Worm (Caenorhabditis elegans) whole organism, L4 larva: Measurements from ENCODE around the gene Y113G7B.15.
A peak's percentile ranks its signal among the peaks of the same experiment; 100 is the strongest.

Experiments used
- D1046.2 ChIP-seq: fragments of 200-800 bp; sonication (Bioruptor generic); IDR thresholded peaks from 2 replicates; pipeline ENCODE4 v1.3.6; 2022; ENCODE audit warnings: missing genetic modification characterization, missing compliant biosample characterization
- ceh-62 ChIP-seq: sonication (generic microtip); optimal IDR thresholded peaks from 2 replicates; lab custom pipeline; 2017; ENCODE audit warnings: missing biosample characterization, missing genetic modification characterization
- cey-2 ChIP-seq: sonication (generic microtip); optimal IDR thresholded peaks from 3 replicates; lab custom pipeline; 2017; ENCODE audit warnings: missing genetic modification characterization, mild to moderate bottlenecking, missing compliant biosample characterization, antibody characterized with exemption, borderline replicate concordance; ENCODE audit not compliant: insufficient read depth
- daf-12 ChIP-seq: fragments of 150-350 bp; optimal IDR thresholded peaks from 2 replicates; lab custom pipeline; 2014; ENCODE audit warnings: missing biosample characterization, missing genetic modification reagents, missing genetic modification characterization
- dmd-8 ChIP-seq: fragments of 200-800 bp; sonication (Bioruptor generic); IDR thresholded peaks from 2 replicates; pipeline ENCODE4 v1.3.6; 2022; ENCODE audit warnings: missing genetic modification characterization, missing compliant biosample characterization
- dmd-9 ChIP-seq: fragments of 200-800 bp; sonication (Bioruptor generic); IDR thresholded peaks from 2 replicates; pipeline ENCODE4 v1.3.6; 2022; ENCODE audit warnings: missing genetic modification reagents, missing genetic modification characterization, missing compliant biosample characterization
- egl-27 ChIP-seq: sonication (generic microtip); optimal IDR thresholded peaks from 3 replicates; lab custom pipeline; 2017; ENCODE audit warnings: missing biosample characterization, missing genetic modification reagents, missing genetic modification characterization
- hif-1 ChIP-seq, 2 experiments: sonication (generic microtip); optimal IDR thresholded peaks; 2 replicates each; lab custom pipeline; 2016 to 2017; ENCODE audit warnings: missing compliant biosample characterization in 2 of 2, missing genetic modification characterization in 2 of 2, missing genetic modification reagents in 2 of 2, missing genotype in 2 of 2, mild to moderate bottlenecking in 1 of 2
- jun-1 ChIP-seq: fragments of 150-350 bp; optimal IDR thresholded peaks from 2 replicates; lab custom pipeline; 2014; ENCODE audit warnings: missing biosample characterization, missing genetic modification reagents, missing genetic modification characterization
- lir-3 ChIP-seq: sonication (generic microtip); optimal IDR thresholded peaks from 2 replicates; lab custom pipeline; 2016; ENCODE audit warnings: mild to moderate bottlenecking, missing genetic modification characterization, missing compliant biosample characterization
- madf-9 ChIP-seq: fragments of 200-800 bp; sonication (Bioruptor generic); conservative IDR thresholded peaks from 2 replicates; pipeline ENCODE4 v1.3.6; 2022; ENCODE audit warnings: missing genetic modification reagents, missing genetic modification characterization, missing compliant biosample characterization
- mep-1 ChIP-seq: fragments of 150-350 bp; sonication (generic microtip); optimal IDR thresholded peaks from 3 replicates; lab custom pipeline; 2014; ENCODE audit warnings: missing biosample characterization, missing genetic modification characterization
- nhr-102 ChIP-seq: sonication (generic microtip); optimal IDR thresholded peaks from 2 replicates; lab custom pipeline; 2016; ENCODE audit warnings: mild to moderate bottlenecking, missing genetic modification characterization, moderate library complexity, missing compliant biosample characterization
- pha-4 ChIP-seq, 2 experiments: fragments of 150-350 bp in 1 of 2; fragments of 200-800 bp in 1 of 2; sonication (Bioruptor generic) in 1 of 2; IDR thresholded peaks in 1 of 2; optimal IDR thresholded peaks in 1 of 2; 2 replicates each; pipeline versions ENCODE4 v1.3.6 to Lab custom; 2014 to 2022; ENCODE audit warnings: missing genetic modification characterization in 2 of 2, missing genetic modification reagents in 2 of 2, missing biosample characterization in 1 of 2, missing compliant biosample characterization in 1 of 2
- php-3 ChIP-seq: fragments of 200-800 bp; sonication (Bioruptor generic); IDR thresholded peaks from 2 replicates; pipeline ENCODE4 v1.3.6; 2022; ENCODE audit warnings: missing genetic modification reagents, missing genetic modification characterization, missing compliant biosample characterization
- sdz-12 ChIP-seq: fragments of 200-800 bp; sonication (Bioruptor generic); optimal IDR thresholded peaks from 2 replicates; lab custom pipeline; 2018; ENCODE audit warnings: mild to moderate bottlenecking, missing genetic modification characterization, missing compliant biosample characterization
- set-16 ChIP-seq: fragments of 200-800 bp; sonication (Bioruptor generic); IDR thresholded peaks from 2 replicates; pipeline ENCODE4 v1.3.6; 2022; ENCODE audit warnings: missing genetic modification reagents, missing genetic modification characterization, missing compliant biosample characterization
- snpc-1.2 ChIP-seq: fragments of 200-800 bp; sonication (Bioruptor generic); IDR thresholded peaks from 2 replicates; pipeline ENCODE4 v1.3.6; 2022; ENCODE audit warnings: missing genetic modification reagents, missing genetic modification characterization, missing compliant biosample characterization
- tra-1 ChIP-seq: fragments of 200-800 bp; sonication (Bioruptor generic); IDR thresholded peaks from 2 replicates; pipeline ENCODE4 v1.3.6; 2022; ENCODE audit warnings: missing genetic modification reagents, missing genetic modification characterization, missing compliant biosample characterization
- zfp-3 ChIP-seq: fragments of 200-800 bp; sonication (Bioruptor generic); conservative IDR thresholded peaks from 2 replicates; pipeline ENCODE4 v1.3.6; 2022; ENCODE audit warnings: missing genetic modification reagents, missing genetic modification characterization, missing compliant biosample characterization

Y113G7B.15 gene

DNA sequence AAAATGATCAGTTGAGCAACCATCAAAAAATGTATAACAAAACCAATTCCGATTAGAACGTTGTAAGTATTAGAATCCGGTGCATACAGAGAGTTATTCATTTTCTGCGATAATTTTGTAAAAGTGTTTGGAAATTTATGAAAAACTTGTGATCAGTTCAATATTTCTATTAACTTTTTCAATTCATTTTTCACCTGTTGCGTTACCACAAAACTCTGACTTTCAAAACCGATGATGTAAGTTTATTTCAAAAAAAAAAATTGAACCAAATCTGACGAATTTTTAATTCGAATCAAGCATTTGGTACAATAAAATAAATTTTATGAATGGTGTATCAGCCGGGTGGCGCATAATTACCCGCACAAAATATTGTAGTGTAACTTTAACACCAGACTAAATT is 47.1 kb downstream of the Y113G7B.15 start, which contains the start of gene srz-16:
Gene srz-16 (minus strand): TSS at position 101 of the 400 bp plus-strand sequence.
- TF ChIP-seq mep-1 (no peak), lir-3 (no peak), ceh-62 (no peak), dmd-8 (GFP tag; lab: Robert Waterston, UW) (no peak), jun-1 (tag; lab: Kevin White, UChicago) (no peak), hif-1 (tag; optimal IDR thresholded peaks at IDR 0.05; lab: Kevin White, UChicago) (no peak), zfp-3 (GFP tag; lab: Robert Waterston, UW) (no peak), snpc-1.2 (GFP tag; lab: Robert Waterston, UW) (no peak), D1046.2 (GFP tag; lab: Robert Waterston, UW) (no peak), madf-9 (no peak), dmd-9 (GFP tag; lab: Robert Waterston, UW) (no peak), egl-27 (no peak), sdz-12 (GFP tag; lab: Kevin White, UChicago) (no peak)

ce11 chrV:20182311-20182710 is 51.3 kb downstream of the Y113G7B.15 start:
- TF ChIP-seq pha-4 (GFP tag; IDR thresholded peaks at IDR 0.05; lab: Robert Waterston, UW) (no peak), pha-4 (tag; optimal IDR thresholded peaks at IDR 0.05; lab: Kevin White, UChicago) (no peak), set-16 (GFP tag; lab: Robert Waterston, UW) (no peak), daf-12 (no peak), lir-3 (no peak), cey-2 (no peak), php-3 (no peak), nhr-102 (no peak)

DNA sequence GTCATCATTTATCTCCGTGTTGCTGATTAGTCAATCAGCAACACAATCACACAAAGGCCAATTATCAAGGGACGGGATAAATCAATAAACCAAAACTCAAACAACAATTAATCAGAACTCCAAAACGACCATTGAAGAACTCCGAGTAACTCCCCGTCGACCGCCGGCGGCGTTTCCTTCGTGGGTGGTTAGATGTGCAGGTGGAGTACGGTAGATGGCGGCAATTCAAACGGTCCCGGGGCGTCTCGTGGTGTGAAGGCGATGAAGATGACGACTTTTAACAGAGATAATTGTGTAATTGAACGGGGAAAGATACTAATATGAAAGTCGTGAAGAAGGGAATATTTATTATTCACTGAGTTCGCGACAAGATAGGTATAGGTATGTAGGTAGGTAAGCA is 52.1 kb downstream of the Y113G7B.15 start:
- TF ChIP-seq tra-1, result peak; percentile 98
